Worm (Caenorhabditis elegans) whole organism, midembryonic: ENCODE measurements around the gene math-31.

Source experiments
- T22C8.4 ChIP-seq: fragments of 200-800 bp; sonication (Bioruptor generic); IDR thresholded peaks from 2 replicates; pipeline ENCODE4 v1.3.6; 2022; ENCODE audit warnings: missing genetic modification characterization, missing compliant biosample characterization
- cog-1 ChIP-seq: sonication (generic microtip); optimal IDR thresholded peaks from 2 replicates; lab custom pipeline; 2016; ENCODE audit warnings: missing genetic modification characterization, missing compliant biosample characterization
- flt-1 ChIP-seq: fragments of 200-800 bp; sonication (Bioruptor generic); IDR thresholded peaks from 2 replicates; pipeline ENCODE4 v1.3.6; 2022; ENCODE audit warnings: missing genetic modification characterization, missing compliant biosample characterization
- klf-2 ChIP-seq: fragments of 200-800 bp; sonication (Bioruptor generic); conservative IDR thresholded peaks from 2 replicates; pipeline ENCODE4 v1.3.6; 2022; ENCODE audit warnings: missing genetic modification reagents, missing genetic modification characterization, missing compliant biosample characterization
- med-1 ChIP-seq: sonication (generic microtip); optimal IDR thresholded peaks from 2 replicates; lab custom pipeline; 2017; ENCODE audit warnings: missing genetic modification characterization, mild to moderate bottlenecking, missing compliant biosample characterization, antibody characterized with exemption, missing genetic modification reagents; ENCODE audit not compliant: insufficient read depth
- tab-1 ChIP-seq: fragments of 200-800 bp; sonication (Bioruptor generic); IDR thresholded peaks from 2 replicates; pipeline ENCODE4 v1.3.6; 2022; ENCODE audit warnings: missing genetic modification characterization, missing compliant biosample characterization
- ztf-23 ChIP-seq: fragments of 200-800 bp; sonication (Bioruptor generic); IDR thresholded peaks from 2 replicates; pipeline ENCODE4 v1.3.6; 2022; ENCODE audit warnings: missing genetic modification reagents, missing genetic modification characterization, missing compliant biosample characterization
- ztf-29 ChIP-seq: fragments of 200-800 bp; sonication (Bioruptor generic); IDR thresholded peaks from 2 replicates; pipeline ENCODE4 v1.3.6; 2022; ENCODE audit warnings: missing genetic modification reagents, missing genetic modification characterization, missing compliant biosample characterization

DNA sequence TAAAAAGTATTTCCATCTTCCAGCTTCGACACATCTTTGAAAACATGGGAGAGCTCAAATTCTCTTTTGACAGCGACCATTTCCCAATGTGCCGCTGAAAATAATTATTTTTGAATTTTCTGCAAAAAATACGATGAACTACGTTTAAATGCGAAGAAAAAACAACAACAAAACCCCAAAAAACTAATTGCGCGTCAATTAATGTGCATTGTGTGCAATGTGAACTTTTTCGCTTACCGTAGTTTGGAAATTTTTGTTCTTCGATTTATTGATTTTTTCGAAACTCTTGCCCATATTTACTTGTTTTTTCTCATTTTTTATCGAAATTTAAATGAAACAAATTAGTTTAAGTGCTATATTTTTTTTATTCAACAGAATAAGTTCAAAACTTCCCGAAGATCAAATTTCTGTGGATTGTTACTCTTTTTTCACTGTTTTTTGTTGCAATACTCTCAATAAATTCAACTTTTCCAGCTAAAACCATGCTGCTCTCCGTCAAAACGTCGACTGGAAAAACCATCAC lies 10.1 kb upstream of the math-31 start, which contains the start of the genes bath-2 and F52C6.4:
- TF ChIP-seq flt-1 (GFP tag; lab: Robert Waterston, UW) (no peak), ztf-23 (no peak), ztf-29 (GFP tag; lab: Robert Waterston, UW) (no peak), cog-1 (no peak), med-1 (GFP tag; lab: Kevin White, UChicago) (no peak), tab-1 (GFP tag; lab: Robert Waterston, UW) (no peak), T22C8.4 (GFP tag; lab: Robert Waterston, UW) (no peak), klf-2 (GFP tag; lab: Robert Waterston, UW) (no peak)
